Fruit fly (Drosophila melanogaster): ENCODE data around the gene gammaSnap2.

gammaSnap2 gene

dm6 chr3R:10100498-10101196, 20.6 kb downstream of the gammaSnap2 start (continued):
- TF ChIP-seq Dip3 (GFP tag; optimal IDR thresholded peaks at IDR 0.05): no peak
- peak; percentile 51 for TF ChIP-seq Meics (GFP tag; optimal IDR thresholded peaks at IDR 0.05)
- no peak for TF ChIP-seq shn (GFP tag; optimal IDR thresholded peaks at IDR 0.05)
- TF ChIP-seq btn (GFP tag; optimal IDR thresholded peaks at IDR 0.05): peak; percentile 1
- TF ChIP-seq ewg (GFP tag; optimal IDR thresholded peaks at IDR 0.05): no peak
- TF ChIP-seq CG5180 (GFP tag; optimal IDR thresholded peaks at IDR 0.05): no peak
- TF ChIP-seq MBD-R2 (GFP tag; IDR thresholded peaks at IDR 0.05): no peak
- TF ChIP-seq ranshi (GFP tag; IDR thresholded peaks at IDR 0.05): peak; percentile 41; the same call in 1 of the 2 replicates
- no peak for TF ChIP-seq CG16863 (GFP tag; optimal IDR thresholded peaks at IDR 0.05)
- TF ChIP-seq Blimp-1 (GFP tag; optimal IDR thresholded peaks at IDR 0.05): no peak
- TF ChIP-seq knrl (GFP tag; IDR thresholded peaks at IDR 0.05; ENCODE audit: partially characterized antibody): no peak; the same call in 2 of the 3 replicates
- TF ChIP-seq wor (GFP tag; IDR thresholded peaks at IDR 0.05): no peak
- no peak for TF ChIP-seq CG12744 (GFP tag; optimal IDR thresholded peaks at IDR 0.05)
- TF ChIP-seq lbe (GFP tag; optimal IDR thresholded peaks at IDR 0.05): no peak
- no peak for TF ChIP-seq CG3726 (GFP tag; IDR thresholded peaks at IDR 0.05)
- peak; percentile 62 for TF ChIP-seq ERR (GFP tag; optimal IDR thresholded peaks at IDR 0.05)
- TF ChIP-seq CG3407 (GFP tag; optimal IDR thresholded peaks at IDR 0.05): no peak
- no peak for TF ChIP-seq CG1647 (GFP tag; optimal IDR thresholded peaks at IDR 0.05)
- TF ChIP-seq Spps (tag; optimal IDR thresholded peaks at IDR 0.05): no peak
- no peak for TF ChIP-seq aop (GFP tag; IDR thresholded peaks at IDR 0.05)
- no peak for TF ChIP-seq twi (tag; optimal IDR thresholded peaks at IDR 0.05)
- no peak for TF ChIP-seq Hmx (GFP tag; optimal IDR thresholded peaks at IDR 0.05)
- TF ChIP-seq D19B (GFP tag; optimal IDR thresholded peaks at IDR 0.05): peak; percentile 63
- no peak for TF ChIP-seq CG15696 (tag; optimal IDR thresholded peaks at IDR 0.05)
- no peak for TF ChIP-seq tx (GFP tag; optimal IDR thresholded peaks at IDR 0.05)
- TF ChIP-seq Dp (GFP tag; optimal IDR thresholded peaks at IDR 0.05): peak; percentile 36
- TF ChIP-seq Vsx1 (GFP tag; optimal IDR thresholded peaks at IDR 0.05): no peak
- TF ChIP-seq NC2β (GFP tag; optimal IDR thresholded peaks at IDR 0.05): peak; percentile 34
- no peak for TF ChIP-seq Sox100B (GFP tag; optimal IDR thresholded peaks at IDR 0.05)
- no peak for TF ChIP-seq CG7271 (tag; optimal IDR thresholded peaks at IDR 0.05)
- no peak for TF ChIP-seq klu (GFP tag; IDR thresholded peaks at IDR 0.05)
- TF ChIP-seq ara (GFP tag; IDR thresholded peaks at IDR 0.05): 0 out of 2 replicates have a peak, but pooled peaks have one; percentile 7
- no peak for TF ChIP-seq pan (optimal IDR thresholded peaks at IDR 0.05)
- TF ChIP-seq pan (GFP tag; optimal IDR thresholded peaks at IDR 0.05 in 1 of 2, IDR thresholded peaks at IDR 0.05 in 1 of 2): peak in 1 of 2 experiments; percentile 34
- peak; percentile 28 for TF ChIP-seq HHEX (GFP tag; optimal IDR thresholded peaks at IDR 0.05)
- TF ChIP-seq CG6689 (GFP tag; IDR thresholded peaks at IDR 0.05): no peak
- peak; percentile 24 for TF ChIP-seq Xbp1 (GFP tag; optimal IDR thresholded peaks at IDR 0.05)
- TF ChIP-seq Optix (GFP tag; IDR thresholded peaks at IDR 0.05): peak; percentile 47; the same call in 1 of the 3 replicates
- TF ChIP-seq ac (GFP tag; optimal IDR thresholded peaks at IDR 0.05): no peak
- no peak for TF ChIP-seq Bteb2 (GFP tag; optimal IDR thresholded peaks at IDR 0.05)
- no peak for TF ChIP-seq z (GFP tag; IDR thresholded peaks at IDR 0.05)
- TF ChIP-seq HLH4C (GFP tag; IDR thresholded peaks at IDR 0.05; ENCODE audit: partially characterized antibody): no peak
- no peak for TF ChIP-seq CG17328 (GFP tag; IDR thresholded peaks at IDR 0.05)
- TF ChIP-seq ken (GFP tag; IDR thresholded peaks at IDR 0.05): 0 out of 3 replicates have a peak, but pooled peaks have one; percentile 19
- no peak for TF ChIP-seq Tbp (GFP tag; optimal IDR thresholded peaks at IDR 0.05)
- TF ChIP-seq YL-1 (GFP tag; optimal IDR thresholded peaks at IDR 0.05): no peak
- peak; percentile 33 for TF ChIP-seq CoRest (tag; optimal IDR thresholded peaks at IDR 0.05)
- TF ChIP-seq sim (GFP tag; IDR thresholded peaks at IDR 0.05): no peak
- no peak for TF ChIP-seq vfl (GFP tag; optimal IDR thresholded peaks at IDR 0.05)
- no peak for TF ChIP-seq CG6254 (GFP tag; optimal IDR thresholded peaks at IDR 0.05)

All from whole organism, embryonic.